Fruit fly (Drosophila melanogaster) whole organism, embryonic: ENCODE data around the gene CG14205.
A peak's percentile ranks its signal among the peaks of the same experiment; 100 is the strongest.

Source experiments
- ATbp ChIP-seq: fragments of 200-800 bp; sonication (Bioruptor generic); optimal IDR thresholded peaks from 2 replicates; lab custom pipeline; 2017; ENCODE audit warnings: missing biosample characterization, mild to moderate bottlenecking, missing genetic modification characterization, missing genetic modification reagents
- Adf1 ChIP-seq: fragments of 200-800 bp; sonication (Bioruptor generic); IDR thresholded peaks from 2 replicates; pipeline ENCODE4 v1.3.6; 2022; ENCODE audit warnings: missing biosample characterization, missing genetic modification characterization
- Atf3 ChIP-seq: fragments of 200-800 bp; sonication (Bioruptor generic); optimal IDR thresholded peaks from 3 replicates; lab custom pipeline; 2016; ENCODE audit warnings: missing biosample characterization, missing genetic modification characterization
- BEAF-32 ChIP-seq: fragments of 200-800 bp; sonication (Bioruptor generic); optimal IDR thresholded peaks from 3 replicates; lab custom pipeline; 2017; ENCODE audit warnings: missing biosample characterization, missing genetic modification characterization, mild to moderate bottlenecking, moderate library complexity, missing genetic modification reagents
- CG1024 ChIP-seq: fragments of 200-800 bp; sonication (Bioruptor generic); IDR thresholded peaks from 2 replicates; pipeline ENCODE4 v1.3.6; 2022; ENCODE audit warnings: missing biosample characterization, missing genetic modification characterization
- CG10431 ChIP-seq: fragments of 200-800 bp; sonication (Bioruptor generic); optimal IDR thresholded peaks from 3 replicates; lab custom pipeline; 2018; ENCODE audit warnings: missing biosample characterization, mild to moderate bottlenecking, missing genetic modification characterization
- CG16779 ChIP-seq: fragments of 200-800 bp; sonication (Bioruptor generic); IDR thresholded peaks from 2 replicates; pipeline ENCODE4 v1.3.6; 2022; ENCODE audit warnings: missing biosample characterization, missing genetic modification characterization
- CG17912 ChIP-seq: fragments of 200-800 bp; sonication (Bioruptor generic); optimal IDR thresholded peaks from 2 replicates; lab custom pipeline; 2018; ENCODE audit warnings: missing biosample characterization, mild to moderate bottlenecking, missing genetic modification characterization
- CG18619 ChIP-seq: fragments of 200-800 bp; sonication (Bioruptor generic); optimal IDR thresholded peaks from 3 replicates; lab custom pipeline; 2017; ENCODE audit warnings: missing biosample characterization, mild to moderate bottlenecking, missing genetic modification characterization
- CG18764 ChIP-seq: fragments of 200-800 bp; sonication (Bioruptor generic); optimal IDR thresholded peaks from 3 replicates; lab custom pipeline; 2016; ENCODE audit warnings: missing biosample characterization, missing genetic modification characterization
- CG31224 ChIP-seq: fragments of 200-800 bp; sonication (Bioruptor generic); IDR thresholded peaks from 2 replicates; pipeline ENCODE4 v1.3.6; 2022; ENCODE audit warnings: missing biosample characterization, missing genetic modification characterization
- CG3163 ChIP-seq: fragments of 200-800 bp; sonication (Bioruptor generic); optimal IDR thresholded peaks from 3 replicates; lab custom pipeline; 2016; ENCODE audit warnings: missing biosample characterization, missing genetic modification characterization
- CG3838 ChIP-seq: fragments of 200-800 bp; sonication (Bioruptor generic); optimal IDR thresholded peaks from 3 replicates; lab custom pipeline; 2016; ENCODE audit warnings: missing biosample characterization, missing genetic modification characterization
- CG4282 ChIP-seq: fragments of 200-800 bp; sonication (Bioruptor generic); optimal IDR thresholded peaks from 2 replicates; lab custom pipeline; 2016; ENCODE audit warnings: missing biosample characterization, missing genetic modification characterization
- CG4617 ChIP-seq: fragments of 200-800 bp; sonication (Bioruptor generic); optimal IDR thresholded peaks from 3 replicates; lab custom pipeline; 2016; ENCODE audit warnings: missing biosample characterization, missing genetic modification characterization, borderline replicate concordance
- CG6765 ChIP-seq: fragments of 200-800 bp; sonication (Bioruptor generic); optimal IDR thresholded peaks from 3 replicates; lab custom pipeline; 2017; ENCODE audit warnings: missing biosample characterization, mild to moderate bottlenecking, missing genetic modification characterization
- CG6791 ChIP-seq: fragments of 200-800 bp; sonication (Bioruptor generic); IDR thresholded peaks from 3 replicates; pipeline ENCODE4 v1.3.6; 2022; ENCODE audit warnings: missing biosample characterization, missing genetic modification characterization; ENCODE audit not compliant: partially characterized antibody
- CG7928 ChIP-seq: fragments of 200-800 bp; sonication (Bioruptor generic); optimal IDR thresholded peaks from 2 replicates; lab custom pipeline; 2017; ENCODE audit warnings: missing biosample characterization, mild to moderate bottlenecking, missing genetic modification characterization
- CG8359 ChIP-seq: fragments of 200-800 bp; sonication (Bioruptor generic); optimal IDR thresholded peaks from 2 replicates; lab custom pipeline; 2017; ENCODE audit warnings: missing biosample characterization, mild to moderate bottlenecking, missing genetic modification characterization, borderline replicate concordance
- CG9437 ChIP-seq: fragments of 200-800 bp; sonication (Bioruptor generic); optimal IDR thresholded peaks from 2 replicates; lab custom pipeline; 2018; ENCODE audit warnings: missing biosample characterization, mild to moderate bottlenecking, missing genetic modification characterization
- CkIIα-i1 ChIP-seq: fragments of 200-800 bp; sonication (Bioruptor generic); IDR thresholded peaks from 2 replicates; pipeline ENCODE4 v1.3.6; 2022; ENCODE audit warnings: missing biosample characterization, missing genetic modification characterization
- D19A ChIP-seq: fragments of 200-800 bp; optimal IDR thresholded peaks from 3 replicates; lab custom pipeline; 2019; ENCODE audit warnings: missing biosample characterization, mild to moderate bottlenecking, missing genetic modification characterization, moderate library complexity
- Doc3 ChIP-seq: fragments of 200-800 bp; sonication (Bioruptor generic); IDR thresholded peaks from 3 replicates; pipeline ENCODE4 v1.3.6; 2022; ENCODE audit warnings: missing biosample characterization, missing genetic modification characterization; ENCODE audit not compliant: partially characterized antibody
- Dp ChIP-seq: fragments of 200-800 bp; sonication (Bioruptor generic); optimal IDR thresholded peaks from 2 replicates; lab custom pipeline; 2018; ENCODE audit warnings: missing biosample characterization, mild to moderate bottlenecking, missing genetic modification characterization, moderate library complexity
- ERR ChIP-seq: fragments of 200-800 bp; sonication (Bioruptor generic); optimal IDR thresholded peaks from 2 replicates; lab custom pipeline; 2016; ENCODE audit warnings: missing biosample characterization, missing genetic modification characterization
- Eip74EF ChIP-seq, 2 experiments: fragments of 200-800 bp in 1 of 2; fragments of >200 bp in 1 of 2; sonication (Bioruptor generic) in 1 of 2; optimal IDR thresholded peaks; 2 replicates each; lab custom pipeline; 2017 to 2019; ENCODE audit warnings: missing biosample characterization in 2 of 2, missing genetic modification characterization in 2 of 2, mild to moderate bottlenecking in 1 of 2, moderate library complexity in 1 of 2
- Hand ChIP-seq: fragments of 200-800 bp; sonication (Bioruptor generic); optimal IDR thresholded peaks from 2 replicates; lab custom pipeline; 2017; ENCODE audit warnings: mild to moderate bottlenecking, missing biosample characterization, missing genetic modification reagents, missing genetic modification characterization
- Jarid2 ChIP-seq: fragments of 200-800 bp; sonication (Bioruptor generic); optimal IDR thresholded peaks from 3 replicates; lab custom pipeline; 2017; ENCODE audit warnings: mild to moderate bottlenecking, missing biosample characterization, missing genetic modification reagents, missing genetic modification characterization
- Lpt ChIP-seq: fragments of >200 bp; optimal IDR thresholded peaks from 2 replicates; lab custom pipeline; 2018; ENCODE audit warnings: missing biosample characterization, missing genetic modification characterization
- MBD-R2 ChIP-seq: fragments of 200-800 bp; sonication (Bioruptor generic); IDR thresholded peaks from 2 replicates; pipeline ENCODE4 v1.3.6; 2022; ENCODE audit warnings: missing biosample characterization, missing genetic modification characterization
- Nf-YC ChIP-seq: fragments of 200-800 bp; optimal IDR thresholded peaks from 3 replicates; lab custom pipeline; 2019; ENCODE audit warnings: missing biosample characterization, mild to moderate bottlenecking, missing genetic modification characterization, moderate library complexity
- ab ChIP-seq: fragments of 200-800 bp; sonication (Bioruptor generic); optimal IDR thresholded peaks from 2 replicates; lab custom pipeline; 2016; ENCODE audit warnings: missing biosample characterization, missing genetic modification characterization
- amos ChIP-seq: fragments of 200-800 bp; sonication (Bioruptor generic); IDR thresholded peaks from 2 replicates; pipeline ENCODE4 v1.3.6; 2022; ENCODE audit warnings: missing biosample characterization, missing genetic modification characterization; ENCODE audit not compliant: partially characterized antibody
- chif ChIP-seq, 2 experiments: fragments of 200-800 bp; sonication (Bioruptor generic); optimal IDR thresholded peaks; 3 replicates each; lab custom pipeline; 2016; ENCODE audit warnings: missing biosample characterization in 2 of 2, missing genetic modification characterization in 2 of 2
- dysf ChIP-seq: fragments of 200-800 bp; sonication (Bioruptor generic); IDR thresholded peaks from 3 replicates; pipeline ENCODE4 v1.3.6; 2022; ENCODE audit warnings: missing biosample characterization, missing genetic modification characterization
- emc ChIP-seq: fragments of 200-800 bp; sonication (Bioruptor generic); optimal IDR thresholded peaks from 2 replicates; lab custom pipeline; 2016; ENCODE audit warnings: missing biosample characterization, missing genetic modification characterization
- eyg ChIP-seq: fragments of 200-800 bp; sonication (Bioruptor generic); optimal IDR thresholded peaks from 3 replicates; lab custom pipeline; 2016; ENCODE audit warnings: missing biosample characterization, missing genetic modification characterization
- gt ChIP-seq: fragments of 200-800 bp; sonication (Bioruptor generic); IDR thresholded peaks from 2 replicates; pipeline ENCODE4 v1.3.6; 2022; ENCODE audit warnings: missing biosample characterization, missing genetic modification characterization
- hbn ChIP-seq: fragments of 200-800 bp; sonication (Bioruptor generic); IDR thresholded peaks from 2 replicates; pipeline ENCODE4 v1.3.6; 2022; ENCODE audit warnings: missing biosample characterization, missing genetic modification characterization; ENCODE audit not compliant: partially characterized antibody
- hkb ChIP-seq, 2 experiments: fragments of 200-800 bp in 1 of 2; fragments of >200 bp in 1 of 2; sonication (Bioruptor generic) in 1 of 2; IDR thresholded peaks in 1 of 2; optimal IDR thresholded peaks in 1 of 2; 2 replicates each; pipeline versions ENCODE4 v1.3.6 to Lab custom; 2017 to 2022; ENCODE audit warnings: missing biosample characterization in 1 of 2, missing genetic modification characterization in 1 of 2
- kni ChIP-seq: fragments of 200-800 bp; sonication (Bioruptor generic); optimal IDR thresholded peaks from 3 replicates; lab custom pipeline; 2017; ENCODE audit warnings: mild to moderate bottlenecking, missing biosample characterization, missing genetic modification reagents, missing genetic modification characterization
- maf-S ChIP-seq: fragments of 200-800 bp; sonication (Bioruptor generic); optimal IDR thresholded peaks from 2 replicates; lab custom pipeline; 2016; ENCODE audit warnings: missing biosample characterization, missing genetic modification characterization
- mam ChIP-seq: fragments of 200-800 bp; sonication (Bioruptor generic); optimal IDR thresholded peaks from 3 replicates; lab custom pipeline; 2016; ENCODE audit warnings: missing biosample characterization, missing genetic modification characterization
- mirr ChIP-seq: fragments of 200-800 bp; sonication (Bioruptor generic); optimal IDR thresholded peaks from 3 replicates; lab custom pipeline; 2018; ENCODE audit warnings: missing biosample characterization, mild to moderate bottlenecking, missing genetic modification characterization
- pum ChIP-seq: fragments of 200-800 bp; sonication (Bioruptor generic); optimal IDR thresholded peaks from 2 replicates; lab custom pipeline; 2016; ENCODE audit warnings: missing biosample characterization, missing genetic modification characterization
- so ChIP-seq: fragments of 200-800 bp; sonication (Bioruptor generic); IDR thresholded peaks from 3 replicates; pipeline ENCODE4 v1.3.6; 2022; ENCODE audit warnings: missing biosample characterization, missing genetic modification characterization
- sob ChIP-seq: fragments of 200-800 bp; sonication (Bioruptor generic); IDR thresholded peaks from 2 replicates; pipeline ENCODE4 v1.3.6; 2022; ENCODE audit warnings: missing biosample characterization, missing genetic modification characterization
- sr ChIP-seq: fragments of 200-800 bp; sonication (Bioruptor generic); IDR thresholded peaks from 3 replicates; pipeline ENCODE4 v1.3.6; 2022; ENCODE audit warnings: missing biosample characterization, missing genetic modification characterization
- trem ChIP-seq: fragments of 200-800 bp; optimal IDR thresholded peaks from 3 replicates; lab custom pipeline; 2019; ENCODE audit warnings: missing biosample characterization, mild to moderate bottlenecking, missing genetic modification characterization, moderate library complexity
- z ChIP-seq: fragments of 200-800 bp; sonication (Bioruptor generic); IDR thresholded peaks from 3 replicates; pipeline ENCODE4 v1.3.6; 2022; ENCODE audit warnings: missing biosample characterization, missing genetic modification characterization

CG14205 gene

DNA sequence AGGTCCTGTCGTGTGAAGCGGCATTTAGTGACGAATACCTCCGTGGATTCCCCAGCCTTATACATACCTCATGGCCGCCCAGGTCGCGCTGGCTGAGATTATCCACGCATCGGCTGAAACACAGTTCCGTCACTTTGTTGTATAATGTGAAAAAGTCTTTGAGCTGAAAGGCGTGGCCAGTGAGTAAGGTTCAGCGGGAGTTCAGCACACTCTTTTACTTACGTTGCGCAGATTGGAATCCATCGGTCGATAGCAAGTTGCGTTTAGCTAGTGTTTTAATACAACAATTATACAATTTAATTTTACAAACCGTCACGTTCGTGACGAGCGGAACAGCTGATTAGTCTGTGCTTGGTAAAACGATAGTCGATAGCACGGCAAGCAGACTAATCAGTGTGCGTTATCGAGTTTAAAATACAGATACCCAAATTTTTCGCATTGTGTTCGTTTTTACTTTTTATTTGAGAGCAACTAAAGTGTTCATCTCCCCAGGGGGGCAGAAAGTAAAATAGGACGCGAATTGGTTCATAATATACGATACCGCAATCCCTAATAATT is 25.9 kb downstream of the CG14205 start, which contains the start of the genes Pstk and Tim9b (continued):
- TF ChIP-seq maf-S (GFP tag; lab: Kevin White, UChicago) (no peak), CG31224 (GFP tag; lab: Robert Waterston, UW) (no peak), CG18619 (no peak), CG9437 (GFP tag; lab: Kevin White, UChicago) (no peak), pum (GFP tag; lab: Kevin White, UChicago) (no peak), CG6765 (GFP tag; lab: Kevin White, UChicago) (no peak), sob (GFP tag; lab: Robert Waterston, UW) (no peak), Atf3 (GFP tag; lab: Kevin White, UChicago) (no peak), mam (GFP tag; lab: Kevin White, UChicago) (no peak), CG1024 (GFP tag; lab: Robert Waterston, UW) (no peak), CG4617 (no peak), CG6791 (peak; percentile 77), Jarid2 (GFP tag; lab: Kevin White, UChicago) (no peak), Dp (GFP tag; lab: Kevin White, UChicago) (peak; percentile 77), Lpt (GFP tag; lab: Kevin White, UChicago) (no peak), D19A (no peak), CG3838 (GFP tag; lab: Kevin White, UChicago) (no peak), MBD-R2 (peak; percentile 54), eyg (GFP tag; lab: Kevin White, UChicago) (no peak), hbn (GFP tag; lab: Robert Waterston, UW) (peak; percentile 49), amos (GFP tag; lab: Robert Waterston, UW) (peak; percentile 48; the same call in 1 of the 2 replicates), CG4282 (GFP tag; lab: Kevin White, UChicago) (no peak), z (no peak), CG18764 (GFP tag; lab: Kevin White, UChicago) (no peak), ab (GFP tag; lab: Kevin White, UChicago) (no peak), CG17912 (GFP tag; lab: Kevin White, UChicago) (no peak), mirr (GFP tag; lab: Kevin White, UChicago) (no peak), trem (no peak), ERR (no peak), Hand (GFP tag; lab: Kevin White, UChicago) (no peak), Nf-YC (tag; lab: Kevin White, UChicago) (no peak), emc (GFP tag; lab: Kevin White, UChicago) (no peak), Eip74EF (GFP tag; optimal IDR thresholded peaks at IDR 0.05; lab: Kevin White, UChicago) (no peak), chif (GFP tag; optimal IDR thresholded peaks at IDR 0.05; lab: Kevin White, UChicago) (no peak), CkIIα-i1 (no peak), dysf (GFP tag; lab: Robert Waterston, UW) (no peak), CG7928 (GFP tag; lab: Kevin White, UChicago) (no peak), CG8359 (no peak), CG3163 (GFP tag; lab: Kevin White, UChicago) (no peak), gt (no peak), sr (no peak), Adf1 (no peak), so (GFP tag; lab: Robert Waterston, UW) (no peak), Doc3 (GFP tag; lab: Robert Waterston, UW) (no peak), ATbp (GFP tag; lab: Kevin White, UChicago) (no peak), CG16779 (no peak), kni (no peak), CG10431 (GFP tag; lab: Kevin White, UChicago) (no peak), BEAF-32 (GFP tag; lab: Kevin White, UChicago) (peak; percentile 55), hkb (optimal IDR thresholded peaks at IDR 0.05; lab: Kevin White, UChicago) (no peak), hkb (GFP tag; IDR thresholded peaks at IDR 0.05; lab: Robert Waterston, UW) (no peak)
- TF ChIP-seq, all 482 proteins: peak for 33
